Worm (Caenorhabditis elegans) whole organism, L4 larva: ENCODE measurements around the gene jun-1.

Experiments
- F37D6.2 ChIP-seq: sonication (generic microtip); optimal IDR thresholded peaks from 2 replicates; lab custom pipeline; 2016; ENCODE audit warnings: mild to moderate bottlenecking, missing genetic modification characterization, missing compliant biosample characterization
- attf-4 ChIP-seq: sonication (generic microtip); optimal IDR thresholded peaks from 3 replicates; lab custom pipeline; 2017; ENCODE audit warnings: missing biosample characterization, missing genetic modification characterization
- fkh-10 ChIP-seq: fragments of 150-350 bp; optimal IDR thresholded peaks from 2 replicates; lab custom pipeline; 2014; ENCODE audit warnings: missing biosample characterization, missing genetic modification reagents, missing genetic modification characterization
- unc-39 ChIP-seq: sonication (generic microtip); optimal IDR thresholded peaks from 2 replicates; lab custom pipeline; 2017; ENCODE audit warnings: missing biosample characterization, missing genetic modification characterization

- TF ChIP-seq attf-4 (tag; lab: Kevin White, UChicago) (no peak), unc-39 (tag; lab: Kevin White, UChicago) (no peak), F37D6.2 (no peak), fkh-10 (GFP tag; lab: Kevin White, UChicago) (no peak)
Measured at ce11 chrII:9173471-9173870, 60.5 kb downstream of the jun-1 start.
